Worm (Caenorhabditis elegans) whole organism, L3 larva: ENCODE measurements around the gene C30G4.4.
A peak's percentile ranks its signal among the peaks of the same experiment; 100 is the strongest.

Experiments used
- R02D3.7 ChIP-seq: fragments of 150-350 bp; optimal IDR thresholded peaks from 2 replicates; lab custom pipeline; 2014; ENCODE audit warnings: missing biosample characterization, missing genetic modification characterization
- ZK546.5 ChIP-seq: sonication (generic microtip); optimal IDR thresholded peaks from 2 replicates; lab custom pipeline; 2017; ENCODE audit warnings: missing biosample characterization, missing genetic modification characterization
- aly-2 ChIP-seq: fragments of 150-350 bp; optimal IDR thresholded peaks from 2 replicates; lab custom pipeline; 2014; ENCODE audit warnings: missing biosample characterization, missing genetic modification characterization
- ama-1 ChIP-seq: fragments of 150-350 bp; optimal IDR thresholded peaks from 2 replicates; lab custom pipeline; 2018
- ceh-16 ChIP-seq: sonication (generic microtip); optimal IDR thresholded peaks from 2 replicates; lab custom pipeline; 2017; ENCODE audit warnings: missing biosample characterization, missing genetic modification characterization
- ceh-28 ChIP-seq: fragments of 150-350 bp; optimal IDR thresholded peaks from 2 replicates; lab custom pipeline; 2014; ENCODE audit warnings: missing biosample characterization, missing genetic modification reagents, missing genetic modification characterization
- ceh-82 ChIP-seq: fragments of 150-350 bp; optimal IDR thresholded peaks from 2 replicates; lab custom pipeline; 2014; ENCODE audit warnings: missing biosample characterization, missing genetic modification characterization
- daf-12 ChIP-seq: fragments of 150-350 bp; optimal IDR thresholded peaks from 2 replicates; lab custom pipeline; 2014; ENCODE audit warnings: missing biosample characterization, missing genetic modification reagents, missing genetic modification characterization
- egl-27 ChIP-seq: sonication (generic microtip); optimal IDR thresholded peaks from 4 replicates; lab custom pipeline; 2017; ENCODE audit warnings: missing biosample characterization, missing genetic modification reagents, missing genetic modification characterization
- egl-5 ChIP-seq: fragments of 150-350 bp; optimal IDR thresholded peaks from 2 replicates; lab custom pipeline; 2017; ENCODE audit warnings: missing biosample characterization, missing genetic modification reagents, missing genetic modification characterization, inconsistent platforms
- elt-1 ChIP-seq: fragments of 150-350 bp; optimal IDR thresholded peaks from 2 replicates; lab custom pipeline; 2014; ENCODE audit warnings: missing biosample characterization, missing genetic modification characterization
- elt-2 ChIP-seq: sonication (generic microtip); optimal IDR thresholded peaks from 2 replicates; lab custom pipeline; 2016; ENCODE audit warnings: missing genetic modification reagents, mild to moderate bottlenecking, missing genetic modification characterization, missing compliant biosample characterization
- eor-1 ChIP-seq, 2 experiments: fragments of 150-350 bp; optimal IDR thresholded peaks; 2 replicates each; lab custom pipeline; 2014 to 2018; ENCODE audit warnings: missing biosample characterization in 2 of 2, missing genetic modification characterization in 2 of 2
- fkh-10 ChIP-seq: sonication (generic microtip); optimal IDR thresholded peaks from 2 replicates; lab custom pipeline; 2017; ENCODE audit warnings: missing biosample characterization, missing genetic modification reagents, missing genetic modification characterization
- fkh-2 ChIP-seq: fragments of 150-350 bp; optimal IDR thresholded peaks from 2 replicates; lab custom pipeline; 2014; ENCODE audit warnings: missing biosample characterization, missing genetic modification reagents, missing genetic modification characterization
- fos-1 ChIP-seq: fragments of 150-350 bp; optimal IDR thresholded peaks from 2 replicates; lab custom pipeline; 2014; ENCODE audit warnings: missing biosample characterization, missing genetic modification characterization
- jun-1 ChIP-seq: fragments of 150-350 bp; optimal IDR thresholded peaks from 2 replicates; lab custom pipeline; 2014; ENCODE audit warnings: missing biosample characterization, missing genetic modification reagents, missing genetic modification characterization
- lin-15B ChIP-seq: fragments of 150-350 bp; optimal IDR thresholded peaks from 2 replicates; lab custom pipeline; 2014; ENCODE audit warnings: missing biosample characterization, missing genetic modification characterization
- lsy-12 ChIP-seq: sonication (generic microtip); optimal IDR thresholded peaks from 2 replicates; lab custom pipeline; 2016; ENCODE audit warnings: mild to moderate bottlenecking, missing genetic modification characterization, missing compliant biosample characterization
- mdl-1 ChIP-seq: fragments of 150-350 bp; optimal IDR thresholded peaks from 2 replicates; lab custom pipeline; 2014; ENCODE audit warnings: missing biosample characterization, missing genetic modification characterization
- nfya-1 ChIP-seq: sonication (generic microtip); optimal IDR thresholded peaks from 2 replicates; lab custom pipeline; 2017; ENCODE audit warnings: missing genetic modification characterization, mild to moderate bottlenecking, missing compliant biosample characterization, antibody characterized with exemption, moderate library complexity; ENCODE audit not compliant: insufficient read depth
- nhr-11 ChIP-seq: fragments of 150-350 bp; optimal IDR thresholded peaks from 2 replicates; lab custom pipeline; 2014; ENCODE audit warnings: missing biosample characterization, missing genetic modification characterization
- nhr-12 ChIP-seq: fragments of 150-350 bp; optimal IDR thresholded peaks from 2 replicates; lab custom pipeline; 2014; ENCODE audit warnings: missing biosample characterization, missing genetic modification characterization
- nhr-23 ChIP-seq: fragments of 150-350 bp; optimal IDR thresholded peaks from 2 replicates; lab custom pipeline; 2014; ENCODE audit warnings: missing biosample characterization, missing genetic modification reagents, missing genetic modification characterization
- nhr-237 ChIP-seq: fragments of 150-350 bp; optimal IDR thresholded peaks from 2 replicates; lab custom pipeline; 2014; ENCODE audit warnings: missing biosample characterization, missing genetic modification characterization
- nhr-25 ChIP-seq: sonication (generic microtip); optimal IDR thresholded peaks from 2 replicates; lab custom pipeline; 2017; ENCODE audit warnings: missing biosample characterization, missing genetic modification characterization
- nhr-28 ChIP-seq: fragments of 150-350 bp; optimal IDR thresholded peaks from 2 replicates; lab custom pipeline; 2014; ENCODE audit warnings: missing biosample characterization, missing genetic modification characterization
- nhr-43 ChIP-seq: sonication (generic microtip); optimal IDR thresholded peaks from 2 replicates; lab custom pipeline; 2016; ENCODE audit warnings: mild to moderate bottlenecking, missing genetic modification characterization, missing compliant biosample characterization; ENCODE audit not compliant: poor library complexity, severe bottlenecking
- nhr-76 ChIP-seq: fragments of 150-350 bp; sonication (generic microtip); optimal IDR thresholded peaks from 5 replicates; lab custom pipeline; 2014; ENCODE audit warnings: missing biosample characterization, missing genetic modification characterization
- nhr-77 ChIP-seq: fragments of 150-350 bp; optimal IDR thresholded peaks from 2 replicates; lab custom pipeline; 2014; ENCODE audit warnings: missing biosample characterization, missing genetic modification characterization
- pha-4 ChIP-seq: fragments of 150-350 bp; optimal IDR thresholded peaks from 2 replicates; lab custom pipeline; 2014; ENCODE audit warnings: missing biosample characterization, missing genetic modification reagents, missing genetic modification characterization
- pqm-1 ChIP-seq: fragments of 150-350 bp; optimal IDR thresholded peaks from 2 replicates; lab custom pipeline; 2017; ENCODE audit warnings: missing biosample characterization, missing genetic modification characterization, inconsistent platforms
- sea-2 ChIP-seq: fragments of 150-350 bp; sonication (generic microtip); optimal IDR thresholded peaks from 4 replicates; lab custom pipeline; 2014; ENCODE audit warnings: missing biosample characterization, missing genetic modification reagents, missing genetic modification characterization
- unc-39 ChIP-seq: sonication (generic microtip); optimal IDR thresholded peaks from 4 replicates; lab custom pipeline; 2017; ENCODE audit warnings: missing biosample characterization, missing genetic modification characterization
- unc-62 ChIP-seq: fragments of 150-350 bp; sonication (generic microtip); optimal IDR thresholded peaks from 4 replicates; lab custom pipeline; 2014; ENCODE audit warnings: missing biosample characterization, missing genetic modification reagents, missing genetic modification characterization
- zag-1 ChIP-seq: fragments of 150-350 bp; optimal IDR thresholded peaks from 2 replicates; lab custom pipeline; 2014; ENCODE audit warnings: missing biosample characterization, missing genetic modification characterization
- ztf-11 ChIP-seq: fragments of 150-350 bp; optimal IDR thresholded peaks from 2 replicates; lab custom pipeline; 2014; ENCODE audit warnings: missing biosample characterization, missing genetic modification characterization
- ztf-4 ChIP-seq: fragments of 150-350 bp; optimal IDR thresholded peaks from 2 replicates; lab custom pipeline; 2014; ENCODE audit warnings: missing biosample characterization, missing genetic modification characterization

The C30G4.4 gene

ce11 chrX:17080635-17081376 lies 8.8 kb upstream of the C30G4.4 start, which contains the start of the genes irld-23 and C08A9.10:
TSS of gene irld-23 (minus strand) at chrX:17080685.
TSS of gene C08A9.10 (plus strand) at chrX:17081179.
- TF ChIP-seq ceh-82 (tag; lab: Kevin White, UChicago) (no peak), nfya-1 (tag; lab: Kevin White, UChicago) (no peak), zag-1 (tag; lab: Kevin White, UChicago) (no peak), nhr-12 (tag; lab: Kevin White, UChicago) (no peak), daf-12 (tag; lab: Kevin White, UChicago) (no peak), ZK546.5 (tag; lab: Kevin White, UChicago) (no peak), sea-2 (GFP tag; lab: Kevin White, UChicago) (no peak), unc-62 (GFP tag; lab: Kevin White, UChicago) (no peak)
- TF ChIP-seq, all 47 proteins: peak for 0

DNA sequence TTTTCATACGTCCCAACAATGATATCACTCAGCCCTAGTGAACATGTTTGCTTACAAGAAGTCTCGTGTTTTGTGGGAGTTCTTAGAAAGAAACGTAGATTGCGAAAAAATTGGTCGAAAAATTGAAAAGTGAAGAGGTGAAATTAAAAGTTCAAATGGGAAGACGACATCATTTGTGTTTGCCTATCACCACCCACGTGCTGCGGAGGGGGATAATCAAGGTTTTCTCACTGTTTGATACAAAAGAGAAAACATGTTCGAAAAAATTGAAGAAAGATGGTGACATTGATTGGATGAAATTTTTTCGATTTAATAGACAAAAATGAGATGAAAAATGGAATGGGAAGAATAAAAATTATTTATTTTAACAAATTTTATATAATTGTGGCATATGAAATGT lies 1.5 kb downstream of the C30G4.4 start:
- TF ChIP-seq nhr-23 (peak; percentile 34), nhr-28 (tag; lab: Kevin White, UChicago) (no peak)

- TF ChIP-seq pha-4, result peak; percentile 23
- no peak for TF ChIP-seq jun-1
- no peak for TF ChIP-seq mdl-1
- peak; percentile 85 for TF ChIP-seq elt-2
- TF ChIP-seq ztf-4 (tag; lab: Kevin White, UChicago), result no peak
- no peak for TF ChIP-seq elt-1
- no peak for TF ChIP-seq nhr-12 (tag; lab: Kevin White, UChicago)
- no peak for TF ChIP-seq nfya-1 (tag; lab: Kevin White, UChicago)
- TF ChIP-seq ceh-16 (tag; lab: Kevin White, UChicago), result no peak
- no peak for TF ChIP-seq lin-15B (tag; lab: Kevin White, UChicago)
- no peak for TF ChIP-seq fkh-2 (tag; lab: Kevin White, UChicago)
- no peak for TF ChIP-seq nhr-237 (tag; lab: Kevin White, UChicago)
- TF ChIP-seq zag-1 (tag; lab: Kevin White, UChicago), result no peak
- TF ChIP-seq pqm-1 (tag; lab: Kevin White, UChicago), result peak; percentile 48
- no peak for TF ChIP-seq nhr-11
- TF ChIP-seq ZK546.5 (tag; lab: Kevin White, UChicago), result no peak
- TF ChIP-seq nhr-77, result no peak
- TF ChIP-seq daf-12 (tag; lab: Kevin White, UChicago), result no peak
- TF ChIP-seq unc-39, result no peak
These were observed 5.1 kb downstream of the C30G4.4 start for ce11 chrX:17066937-17067336.

DNA sequence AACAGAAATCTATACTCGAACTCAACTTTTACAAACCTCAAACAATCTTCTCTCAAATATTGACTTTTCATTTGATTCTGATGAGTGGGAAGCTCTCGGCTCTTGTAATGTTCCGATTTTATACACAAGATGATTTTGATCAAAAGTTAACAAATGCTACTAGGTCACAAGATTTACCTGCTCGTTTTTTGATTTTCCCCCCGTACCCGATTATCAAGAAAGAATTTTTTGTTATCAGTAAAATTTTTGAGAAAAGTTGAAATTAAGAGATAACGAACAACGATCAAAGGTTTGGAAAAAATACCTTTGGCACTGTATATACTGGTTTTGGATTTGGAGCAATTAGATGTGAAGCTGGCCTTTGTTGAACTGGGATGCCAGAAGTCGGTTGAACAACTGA lies 7.2 kb downstream of the C30G4.4 start:
- TF ChIP-seq ama-1 (lab: Kevin White, UChicago) (peak; percentile 15), ztf-4 (tag; lab: Kevin White, UChicago) (no peak), ceh-28 (tag; lab: Kevin White, UChicago) (no peak), aly-2 (tag; lab: Kevin White, UChicago) (no peak), pqm-1 (tag; lab: Kevin White, UChicago) (peak; percentile 66), elt-2 (peak; percentile 82), pha-4 (peak; percentile 81)

ce11 chrX:17063749-17064252 lies 8.2 kb downstream of the C30G4.4 start:
- TF ChIP-seq nhr-76 (tag; lab: Kevin White, UChicago) (no peak), mdl-1 (peak; percentile 89), nhr-25 (peak; percentile 22), egl-27 (tag; lab: Kevin White, UChicago) (no peak), ama-1 (lab: Kevin White, UChicago) (peak; percentile 27), ceh-82 (tag; lab: Kevin White, UChicago) (no peak), ztf-11 (no peak), pha-4 (peak; percentile 89), ztf-4 (tag; lab: Kevin White, UChicago) (no peak), egl-5 (no peak), nhr-23 (peak; percentile 48), ZK546.5 (tag; lab: Kevin White, UChicago) (no peak), eor-1 (tag; optimal IDR thresholded peaks at IDR 0.05; lab: Kevin White, UChicago) (no peak), nhr-11 (no peak), fkh-10 (GFP tag; lab: Kevin White, UChicago) (no peak), nhr-77 (no peak), pqm-1 (tag; lab: Kevin White, UChicago) (peak; percentile 93), nhr-43 (tag; lab: Kevin White, UChicago) (peak; percentile 60), elt-2 (peak; percentile 82), nfya-1 (tag; lab: Kevin White, UChicago) (peak; percentile 32), R02D3.7 (tag; lab: Kevin White, UChicago) (no peak), jun-1 (peak; percentile 86), lsy-12 (tag; lab: Kevin White, UChicago) (peak; percentile 39), fos-1 (tag; lab: Kevin White, UChicago) (no peak)
